Worm (Caenorhabditis elegans) whole organism, late embryonic: ENCODE data around the gene npp-3.

Experiments
- ceh-9 ChIP-seq: sonication (generic microtip); optimal IDR thresholded peaks from 2 replicates; lab custom pipeline; 2016; ENCODE audit warnings: mild to moderate bottlenecking, missing genetic modification characterization, inconsistent platforms, missing compliant biosample characterization
- nfya-1 ChIP-seq: sonication (generic microtip); optimal IDR thresholded peaks from 2 replicates; lab custom pipeline; 2017; ENCODE audit warnings: missing genetic modification characterization, mild to moderate bottlenecking, missing compliant biosample characterization, antibody characterized with exemption, moderate library complexity
- nhr-11 ChIP-seq: fragments of 150-350 bp; optimal IDR thresholded peaks from 2 replicates; lab custom pipeline; 2014; ENCODE audit warnings: missing biosample characterization, missing genetic modification characterization

DNA sequence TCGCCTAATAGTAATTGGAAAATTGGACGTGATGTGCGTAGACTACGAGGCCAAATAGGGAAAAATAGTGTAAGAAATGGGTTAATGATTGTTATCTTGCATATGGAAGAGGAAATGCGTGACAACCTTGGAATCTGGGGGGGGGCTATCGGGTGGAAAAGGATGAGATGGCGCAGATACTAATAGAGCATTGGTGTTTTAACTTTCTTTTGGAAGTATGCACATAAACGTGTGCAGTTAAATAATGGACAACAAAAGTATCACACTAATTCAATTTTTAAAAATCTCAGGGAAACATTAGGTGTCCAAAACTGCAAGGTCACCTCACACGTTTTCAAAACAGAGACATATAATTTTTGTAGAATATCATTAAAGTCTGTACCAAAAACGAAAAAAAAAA is 54.8 kb downstream of the npp-3 start, which contains the start of gene Y6D1A.2:
- TF ChIP-seq nhr-11 (tag; lab: Kevin White, UChicago) (no peak), ceh-9 (no peak), nfya-1 (tag; lab: Kevin White, UChicago) (no peak)
